Worm (Caenorhabditis elegans) whole organism, mixed stage, embryonic: ENCODE results near the gene F23B12.7.

Source experiments
- M03D4.4 ChIP-seq: sonication (generic microtip); optimal IDR thresholded peaks from 2 replicates; lab custom pipeline; 2017; ENCODE audit warnings: mild to moderate bottlenecking, missing genetic modification characterization, missing compliant biosample characterization
- bed-3 ChIP-seq: fragments of 200-800 bp; sonication (Bioruptor generic); optimal IDR thresholded peaks from 3 replicates; lab custom pipeline; 2018; ENCODE audit warnings: mild to moderate bottlenecking, missing genetic modification characterization, moderate library complexity, missing compliant biosample characterization
- cnd-1 ChIP-seq: fragments of 200-800 bp; sonication (Bioruptor generic); optimal IDR thresholded peaks from 2 replicates; lab custom pipeline; 2018; ENCODE audit warnings: mild to moderate bottlenecking, missing genetic modification characterization, missing compliant biosample characterization
- elt-1 ChIP-seq: sonication (generic microtip); optimal IDR thresholded peaks from 2 replicates; lab custom pipeline; 2017; ENCODE audit warnings: missing genetic modification characterization, mild to moderate bottlenecking, missing compliant biosample characterization, antibody characterized with exemption, moderate library complexity, borderline replicate concordance; ENCODE audit not compliant: insufficient read depth
- lsy-2 ChIP-seq: fragments of 150-350 bp; optimal IDR thresholded peaks from 2 replicates; lab custom pipeline; 2014; ENCODE audit warnings: missing biosample characterization, missing genetic modification characterization
- nhr-2 ChIP-seq: fragments of 150-350 bp; optimal IDR thresholded peaks from 2 replicates; lab custom pipeline; 2014; ENCODE audit warnings: missing biosample characterization, missing genetic modification characterization
- nhr-28 ChIP-seq: fragments of 150-350 bp; optimal IDR thresholded peaks from 2 replicates; lab custom pipeline; 2014; ENCODE audit warnings: missing biosample characterization, missing genetic modification characterization
- nhr-76 ChIP-seq: sonication (generic microtip); optimal IDR thresholded peaks from 2 replicates; lab custom pipeline; 2017; ENCODE audit warnings: missing biosample characterization, missing genetic modification characterization
- pha-4 ChIP-seq: fragments of 150-350 bp; optimal IDR thresholded peaks from 2 replicates; lab custom pipeline; 2018; ENCODE audit warnings: missing biosample characterization, missing genetic modification reagents, missing genetic modification characterization
- sem-2 ChIP-seq: fragments of 200-800 bp; sonication (Bioruptor generic); optimal IDR thresholded peaks from 2 replicates; lab custom pipeline; 2018; ENCODE audit warnings: mild to moderate bottlenecking, missing genetic modification characterization, missing compliant biosample characterization
- snpc-4 ChIP-seq: fragments of 150-350 bp; optimal IDR thresholded peaks from 2 replicates; lab custom pipeline; 2014; ENCODE audit warnings: missing biosample characterization, missing genetic modification characterization
- unc-39 ChIP-seq: fragments of 150-350 bp; optimal IDR thresholded peaks from 2 replicates; lab custom pipeline; 2014; ENCODE audit warnings: missing biosample characterization, missing genetic modification characterization
- unc-62 ChIP-seq: fragments of 150-350 bp; optimal IDR thresholded peaks from 2 replicates; lab custom pipeline; 2014; ENCODE audit warnings: missing biosample characterization, missing genetic modification reagents, missing genetic modification characterization

ce11 chrV:14501136-14501535 lies 51.6 kb downstream of the F23B12.7 start, which contains the start of gene R02D5.24:
- TF ChIP-seq nhr-76 (tag; lab: Kevin White, UChicago) (no peak), unc-62 (no peak), sem-2 (no peak), elt-1 (tag; lab: Kevin White, UChicago) (no peak), unc-39 (tag; lab: Kevin White, UChicago) (no peak), nhr-2 (tag; lab: Kevin White, UChicago) (peak; percentile 99), cnd-1 (tag; lab: Kevin White, UChicago) (peak; percentile 56), pha-4 (tag; lab: Kevin White, UChicago) (no peak), bed-3 (GFP tag; lab: Kevin White, UChicago) (no peak), lsy-2 (no peak), snpc-4 (tag; lab: Kevin White, UChicago) (no peak), nhr-28 (tag; lab: Kevin White, UChicago) (no peak), M03D4.4 (tag; lab: Kevin White, UChicago) (no peak)
